Fruit fly (Drosophila melanogaster) whole organism, wandering third instar larva: ENCODE measurements around the gene CG43136.

ENCODE experiments used
- Abd-B ChIP-seq: fragments of >200 bp; optimal IDR thresholded peaks from 2 replicates; lab custom pipeline; 2017; ENCODE audit warnings: missing biosample characterization, missing genetic modification characterization
- CG32264 ChIP-seq: fragments of 200-800 bp; sonication (Bioruptor generic); optimal IDR thresholded peaks from 2 replicates; lab custom pipeline; 2016; ENCODE audit warnings: missing biosample characterization, missing genetic modification characterization
- CG9705 ChIP-seq: fragments of 200-800 bp; sonication (Bioruptor generic); optimal IDR thresholded peaks from 2 replicates; lab custom pipeline; 2018; ENCODE audit warnings: missing biosample characterization, mild to moderate bottlenecking, missing genetic modification characterization
- CrebA ChIP-seq: fragments of 200-800 bp; sonication (Bioruptor generic); optimal IDR thresholded peaks from 2 replicates; lab custom pipeline; 2016; ENCODE audit warnings: missing biosample characterization, mild to moderate bottlenecking, missing genetic modification characterization, borderline replicate concordance
- Dfd ChIP-seq: fragments of >200 bp; optimal IDR thresholded peaks from 2 replicates; lab custom pipeline; 2017; ENCODE audit warnings: missing biosample characterization, missing genetic modification characterization
- Dif ChIP-seq: fragments of 200-275, 200-300 bp; sonication (Bioruptor generic); optimal IDR thresholded peaks from 2 replicates; lab custom pipeline; 2018; ENCODE audit warnings: missing biosample characterization, missing genetic modification characterization; ENCODE audit not compliant: partially characterized antibody
- GATAd ChIP-seq: sonication (Bioruptor generic); optimal IDR thresholded peaks from 2 replicates; lab custom pipeline; 2016; ENCODE audit warnings: missing biosample characterization, missing genetic modification characterization
- HLH106 ChIP-seq: fragments of 200-800 bp; optimal IDR thresholded peaks from 3 replicates; lab custom pipeline; 2019; ENCODE audit warnings: missing biosample characterization, mild to moderate bottlenecking, missing genetic modification characterization, moderate library complexity
- Hnf4 ChIP-seq: fragments of 200-800 bp; sonication (Bioruptor generic); optimal IDR thresholded peaks from 2 replicates; lab custom pipeline; 2016; ENCODE audit warnings: missing biosample characterization, mild to moderate bottlenecking, missing genetic modification characterization
- Hr78 ChIP-seq: fragments of >200 bp; optimal IDR thresholded peaks from 2 replicates; lab custom pipeline; 2017; ENCODE audit warnings: missing biosample characterization, missing genetic modification characterization
- Hr83 ChIP-seq: fragments of 200-300 bp; sonication (Bioruptor generic); optimal IDR thresholded peaks from 2 replicates; lab custom pipeline; 2016; ENCODE audit warnings: missing biosample characterization, mild to moderate bottlenecking, missing genetic modification characterization, moderate library complexity; ENCODE audit not compliant: poor library complexity, severe bottlenecking
- Jra ChIP-seq: sonication (Bioruptor generic); optimal IDR thresholded peaks from 2 replicates; lab custom pipeline; 2016; ENCODE audit warnings: missing biosample characterization, missing genetic modification characterization
- Mio ChIP-seq: sonication (Bioruptor generic); optimal IDR thresholded peaks from 2 replicates; lab custom pipeline; 2016; ENCODE audit warnings: missing biosample characterization, missing genetic modification characterization
- Myc ChIP-seq: fragments of >200 bp; optimal IDR thresholded peaks from 2 replicates; lab custom pipeline; 2017
- N ChIP-seq: fragments of >200 bp; optimal IDR thresholded peaks from 2 replicates; lab custom pipeline; 2018; ENCODE audit warnings: missing biosample characterization, missing external identifiers, missing genetic modification characterization
- OdsH ChIP-seq: fragments of 200-800 bp; sonication (Bioruptor generic); optimal IDR thresholded peaks from 2 replicates; lab custom pipeline; 2016; ENCODE audit warnings: missing biosample characterization, mild to moderate bottlenecking, missing genetic modification characterization
- Rel ChIP-seq, 2 experiments: fragments of 200-800 bp; sonication (Bioruptor generic) in 1 of 2; optimal IDR thresholded peaks; 2 replicates in 1 of 2; 3 replicates in 1 of 2; lab custom pipeline; 2016 to 2019; ENCODE audit warnings: mild to moderate bottlenecking in 2 of 2, missing biosample characterization in 2 of 2, missing genetic modification characterization in 2 of 2, moderate library complexity in 1 of 2
- Sp1 ChIP-seq: fragments of 200-800 bp; sonication (Bioruptor generic); optimal IDR thresholded peaks from 3 replicates; lab custom pipeline; 2019; ENCODE audit warnings: missing biosample characterization, mild to moderate bottlenecking, missing genetic modification characterization, moderate library complexity
- Vsx2 ChIP-seq: fragments of 200-300, 225-300 bp; sonication (Bioruptor generic); optimal IDR thresholded peaks from 2 replicates; lab custom pipeline; 2018; ENCODE audit warnings: missing biosample characterization, missing genetic modification characterization; ENCODE audit not compliant: partially characterized antibody
- br ChIP-seq: fragments of 200-800 bp; sonication (Bioruptor generic); optimal IDR thresholded peaks from 2 replicates; lab custom pipeline; 2016; ENCODE audit warnings: missing biosample characterization, missing genetic modification characterization
- brk ChIP-seq: fragments of 200-800 bp; sonication (Bioruptor generic); optimal IDR thresholded peaks from 2 replicates; lab custom pipeline; 2016; ENCODE audit warnings: missing biosample characterization, mild to moderate bottlenecking, missing genetic modification characterization
- dl ChIP-seq, 2 experiments: fragments of 175-275, 200-275 bp in 1 of 2; fragments of 200-275 bp in 1 of 2; sonication (Bioruptor generic); optimal IDR thresholded peaks; lab custom pipeline; 2018; ENCODE audit warnings: mild to moderate bottlenecking in 2 of 2, missing biosample characterization in 2 of 2, missing genetic modification characterization in 2 of 2, moderate library complexity in 2 of 2; ENCODE audit not compliant: partially characterized antibody in 2 of 2, insufficient read depth in 1 of 2
- dmrt93B ChIP-seq: fragments of 200-800 bp; sonication (Bioruptor generic); optimal IDR thresholded peaks from 2 replicates; lab custom pipeline; 2018; ENCODE audit warnings: missing biosample characterization, mild to moderate bottlenecking, missing genetic modification characterization
- dsf ChIP-seq: sonication (Bioruptor generic); optimal IDR thresholded peaks from 2 replicates; lab custom pipeline; 2016; ENCODE audit warnings: missing biosample characterization, missing genetic modification characterization, borderline replicate concordance
- ey ChIP-seq: fragments of 200-800 bp; sonication (Bioruptor generic); optimal IDR thresholded peaks from 2 replicates; lab custom pipeline; 2016; ENCODE audit warnings: missing biosample characterization, missing genetic modification characterization
- foxo ChIP-seq, 2 experiments: fragments of 200-800 bp; sonication (Bioruptor generic); optimal IDR thresholded peaks; 2 replicates in 1 of 2; 3 replicates in 1 of 2; lab custom pipeline; 2016 to 2017; ENCODE audit warnings: missing biosample characterization in 2 of 2, missing genetic modification characterization in 2 of 2
- fru ChIP-seq: fragments of 200-800 bp; sonication (Bioruptor generic); optimal IDR thresholded peaks from 3 replicates; lab custom pipeline; 2016; ENCODE audit warnings: missing biosample characterization, mild to moderate bottlenecking, missing genetic modification characterization
- h ChIP-seq: fragments of 200-800 bp; sonication (Bioruptor generic); optimal IDR thresholded peaks from 3 replicates; lab custom pipeline; 2016; ENCODE audit warnings: missing biosample characterization, mild to moderate bottlenecking, missing genetic modification characterization
- jim ChIP-seq: fragments of 175-275, 200-325 bp; sonication (Bioruptor generic); optimal IDR thresholded peaks from 2 replicates; lab custom pipeline; 2016; ENCODE audit warnings: missing biosample characterization, mild to moderate bottlenecking, missing genetic modification characterization
- lola ChIP-seq: fragments of >200 bp; optimal IDR thresholded peaks from 2 replicates; lab custom pipeline; 2017; ENCODE audit warnings: missing biosample characterization, missing genetic modification characterization
- pan ChIP-seq: fragments of >200 bp; optimal IDR thresholded peaks from 2 replicates; lab custom pipeline; 2017
- psq ChIP-seq: fragments of 200-800 bp; sonication (Bioruptor generic); optimal IDR thresholded peaks from 3 replicates; lab custom pipeline; 2017; ENCODE audit warnings: missing biosample characterization, mild to moderate bottlenecking, missing genetic modification characterization, moderate library complexity
- rgr ChIP-seq: fragments of 200-800 bp; sonication (Bioruptor generic); optimal IDR thresholded peaks from 3 replicates; lab custom pipeline; 2016; ENCODE audit warnings: missing biosample characterization, mild to moderate bottlenecking, missing genetic modification characterization
- sage ChIP-seq: fragments of 200-800 bp; sonication (Bioruptor generic); optimal IDR thresholded peaks from 2 replicates; lab custom pipeline; 2016; ENCODE audit warnings: missing biosample characterization, mild to moderate bottlenecking, missing genetic modification characterization
- sv ChIP-seq: fragments of 200-800 bp; sonication (Bioruptor generic); optimal IDR thresholded peaks from 3 replicates; lab custom pipeline; 2016; ENCODE audit warnings: missing biosample characterization, missing genetic modification characterization
- tai ChIP-seq: sonication (Bioruptor generic); optimal IDR thresholded peaks from 2 replicates; lab custom pipeline; 2016; ENCODE audit warnings: missing biosample characterization, missing genetic modification characterization
- usp ChIP-seq: fragments of >200 bp; optimal IDR thresholded peaks from 2 replicates; lab custom pipeline; 2017; ENCODE audit warnings: missing biosample characterization, missing genetic modification characterization
- woc ChIP-seq: sonication (Bioruptor generic); optimal IDR thresholded peaks from 2 replicates; lab custom pipeline; 2016; ENCODE audit warnings: missing biosample characterization, mild to moderate bottlenecking, missing genetic modification characterization

The CG43136 gene

DNA sequence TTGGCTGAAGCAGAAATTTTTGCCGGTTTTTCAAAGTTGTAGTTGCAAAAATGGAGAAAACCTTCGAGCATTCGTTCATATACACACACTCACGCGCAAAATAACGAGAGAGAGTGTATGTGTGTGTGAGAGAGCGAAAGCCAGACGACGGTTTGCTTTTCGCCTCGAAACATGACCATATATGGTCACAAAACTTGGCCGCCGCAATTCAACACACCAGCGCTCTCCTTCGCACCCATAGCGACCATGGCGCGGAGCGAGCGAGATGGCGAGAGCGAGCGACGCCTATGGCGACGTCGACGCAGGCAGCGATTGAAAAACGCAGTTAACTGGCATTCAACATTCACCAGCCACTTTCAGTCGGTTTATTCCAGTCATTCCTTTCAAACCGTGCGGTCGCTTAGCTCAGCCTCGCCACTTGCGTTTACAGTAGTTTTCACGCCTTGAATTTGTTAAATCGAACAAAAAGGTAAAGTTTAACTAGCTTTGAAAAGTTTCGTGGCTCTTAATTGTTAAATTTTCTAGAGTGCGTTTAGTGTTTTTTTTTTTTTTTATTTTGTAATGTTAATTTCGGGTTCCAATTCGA is 48.2 kb downstream of the CG43136 start:
- TF ChIP-seq CG32264 (GFP tag; lab: Kevin White, UChicago), result no peak
- TF ChIP-seq sage (GFP tag; lab: Kevin White, UChicago), result no peak
- TF ChIP-seq GATAd (GFP tag; lab: Kevin White, UChicago), result no peak
- TF ChIP-seq br (GFP tag; lab: Kevin White, UChicago), result peak; percentile 33
- TF ChIP-seq CrebA, result no peak
- no peak for TF ChIP-seq Dfd (GFP tag; lab: Kevin White, UChicago)
- peak; percentile 55 for TF ChIP-seq Hnf4 (GFP tag; lab: Kevin White, UChicago)
- TF ChIP-seq Abd-B (GFP tag; lab: Kevin White, UChicago), result no peak
- TF ChIP-seq sv (GFP tag; lab: Kevin White, UChicago), result peak; percentile 49
- TF ChIP-seq woc, result peak; percentile 40
- no peak for TF ChIP-seq Hr78 (GFP tag; lab: Kevin White, UChicago)
- TF ChIP-seq rgr (GFP tag; lab: Kevin White, UChicago), result peak; percentile 26
- no peak for TF ChIP-seq dl (GFP tag; optimal IDR thresholded peaks at IDR 0.05; lab: Kevin White, UChicago; ENCODE audit: insufficient read depth in 1 of 2, partially characterized antibody in 2 of 2)
- TF ChIP-seq OdsH (GFP tag; lab: Kevin White, UChicago), result no peak
- TF ChIP-seq Vsx2 (GFP tag; lab: Kevin White, UChicago), result no peak
- TF ChIP-seq HLH106 (tag; lab: Kevin White, UChicago), result no peak
- TF ChIP-seq brk (GFP tag; lab: Kevin White, UChicago), result peak; percentile 6
- no peak for TF ChIP-seq jim
- no peak for TF ChIP-seq dsf (GFP tag; lab: Kevin White, UChicago)
- no peak for TF ChIP-seq Mio (GFP tag; lab: Kevin White, UChicago)
- no peak for TF ChIP-seq dmrt93B (GFP tag; lab: Kevin White, UChicago)
- peak; percentile 85 for TF ChIP-seq psq (GFP tag; lab: Kevin White, UChicago)
- no peak for TF ChIP-seq CG9705 (GFP tag; lab: Kevin White, UChicago)
- TF ChIP-seq h, result peak; percentile 36
- TF ChIP-seq usp (GFP tag; lab: Kevin White, UChicago), result no peak
- peak; percentile 50 for TF ChIP-seq Sp1 (GFP tag; lab: Kevin White, UChicago)
- TF ChIP-seq tai, result no peak
- TF ChIP-seq N (GFP tag; lab: Kevin White, UChicago), result no peak
- peak; percentile 65 for TF ChIP-seq fru (GFP tag; lab: Kevin White, UChicago)
- peak; percentile 14 for TF ChIP-seq ey (GFP tag; lab: Kevin White, UChicago)
- no peak for TF ChIP-seq Myc (lab: Kevin White, UChicago)
- TF ChIP-seq Hr83, result peak; percentile 60
- TF ChIP-seq Rel (GFP tag; optimal IDR thresholded peaks at IDR 0.05; lab: Kevin White, UChicago), result no peak
- TF ChIP-seq Rel (tag; optimal IDR thresholded peaks at IDR 0.05; lab: Kevin White, UChicago), result peak; percentile 65
- TF ChIP-seq lola (GFP tag; lab: Kevin White, UChicago), result no peak
- peak; percentile 10 for TF ChIP-seq Jra (GFP tag; lab: Kevin White, UChicago)
- no peak for TF ChIP-seq pan (lab: Kevin White, UChicago)
- TF ChIP-seq Dif (GFP tag; lab: Kevin White, UChicago), result peak; percentile 45
- TF ChIP-seq foxo (GFP tag; optimal IDR thresholded peaks at IDR 0.05; lab: Kevin White, UChicago), result peak in 1 of 2 experiments; percentile 42

DNA sequence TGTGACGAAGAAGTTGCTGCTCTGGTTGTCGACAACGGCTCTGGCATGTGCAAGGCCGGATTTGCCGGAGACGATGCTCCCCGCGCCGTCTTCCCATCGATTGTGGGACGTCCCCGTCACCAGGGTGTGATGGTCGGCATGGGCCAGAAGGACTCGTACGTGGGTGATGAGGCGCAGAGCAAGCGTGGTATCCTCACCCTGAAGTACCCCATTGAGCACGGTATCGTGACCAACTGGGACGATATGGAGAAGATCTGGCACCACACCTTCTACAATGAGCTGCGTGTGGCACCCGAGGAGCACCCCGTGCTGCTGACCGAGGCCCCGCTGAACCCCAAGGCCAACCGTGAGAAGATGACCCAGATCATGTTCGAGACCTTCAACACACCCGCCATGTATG is 49.1 kb downstream of the CG43136 start:
- TF ChIP-seq Rel (GFP tag; optimal IDR thresholded peaks at IDR 0.05; lab: Kevin White, UChicago) (no peak), Rel (tag; optimal IDR thresholded peaks at IDR 0.05; lab: Kevin White, UChicago) (peak; percentile 52), foxo (GFP tag; optimal IDR thresholded peaks at IDR 0.05; lab: Kevin White, UChicago) (no peak)
